Worm (Caenorhabditis elegans) whole organism, L2 larva: ENCODE data around the gene fbxa-107.

Experiments used
- fos-1 ChIP-seq: fragments of 150-350 bp; optimal IDR thresholded peaks from 2 replicates; lab custom pipeline; 2014; ENCODE audit warnings: missing biosample characterization, missing genetic modification characterization
- ztf-4 ChIP-seq: fragments of 150-350 bp; optimal IDR thresholded peaks from 2 replicates; lab custom pipeline; 2014; ENCODE audit warnings: missing biosample characterization, missing genetic modification characterization

DNA sequence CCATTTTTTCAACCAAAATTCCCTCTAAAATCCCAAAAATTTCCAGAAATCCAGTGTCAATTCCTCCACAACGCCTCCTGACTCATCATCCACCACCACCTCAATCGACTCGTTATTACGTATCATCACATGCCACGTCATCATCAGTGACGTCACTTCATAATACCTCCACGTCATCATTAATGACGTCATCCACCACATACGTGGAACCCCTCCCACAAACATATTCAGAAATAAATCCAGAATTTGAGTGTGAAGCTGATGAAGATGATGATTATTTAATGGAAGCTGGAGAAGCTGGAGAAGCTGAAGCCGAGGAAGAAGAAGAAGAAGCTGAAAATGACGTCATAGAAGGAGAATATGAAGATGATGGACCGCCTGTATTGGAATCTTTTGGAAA lies 29.8 kb upstream of the fbxa-107 start:
- TF ChIP-seq fos-1 (tag; lab: Kevin White, UChicago) (no peak), ztf-4 (tag; lab: Kevin White, UChicago) (no peak)
